Worm (Caenorhabditis elegans) whole organism, L1 larva: ENCODE results near the gene C05C9.2.

ENCODE experiments used
- C34B4.2 ChIP-seq: sonication (generic microtip); optimal IDR thresholded peaks from 2 replicates; lab custom pipeline; 2017; ENCODE audit warnings: mild to moderate bottlenecking, missing genetic modification characterization, missing compliant biosample characterization
- F16B12.6 ChIP-seq: fragments of 150-350 bp; optimal IDR thresholded peaks from 2 replicates; lab custom pipeline; 2014; ENCODE audit warnings: missing biosample characterization, missing genetic modification characterization
- alr-1 ChIP-seq: fragments of 200-800 bp; sonication (Bioruptor generic); optimal IDR thresholded peaks from 2 replicates; lab custom pipeline; 2018; ENCODE audit warnings: borderline replicate concordance, mild to moderate bottlenecking, missing genetic modification characterization, missing compliant biosample characterization
- blmp-1 ChIP-seq: fragments of 150-350 bp; optimal IDR thresholded peaks from 2 replicates; lab custom pipeline; 2014; ENCODE audit warnings: missing biosample characterization, missing genetic modification characterization
- ceh-82 ChIP-seq, 3 experiments: fragments of 150-350 bp in 1 of 3; sonication (generic microtip) in 2 of 3; optimal IDR thresholded peaks; 2 replicates each; lab custom pipeline; 2014 to 2017; ENCODE audit warnings: missing biosample characterization in 3 of 3, missing genetic modification characterization in 3 of 3
- ceh-88 ChIP-seq: fragments of 200-800 bp; sonication (Bioruptor generic); IDR thresholded peaks from 2 replicates; pipeline ENCODE4 v1.3.6; 2022; ENCODE audit warnings: missing genetic modification characterization, missing compliant biosample characterization
- ceh-90 ChIP-seq: sonication (generic microtip); optimal IDR thresholded peaks from 2 replicates; lab custom pipeline; 2016; ENCODE audit warnings: missing genetic modification characterization, missing compliant biosample characterization
- dsc-1 ChIP-seq: sonication (generic microtip); optimal IDR thresholded peaks from 2 replicates; lab custom pipeline; 2016; ENCODE audit warnings: mild to moderate bottlenecking, missing genetic modification characterization, missing compliant biosample characterization
- fkh-10 ChIP-seq: sonication (generic microtip); optimal IDR thresholded peaks from 2 replicates; lab custom pipeline; 2017; ENCODE audit warnings: missing biosample characterization, missing genetic modification reagents, missing genetic modification characterization
- fkh-4 ChIP-seq: sonication (generic microtip); optimal IDR thresholded peaks from 2 replicates; lab custom pipeline; 2016; ENCODE audit warnings: missing compliant biosample characterization, missing genetic modification characterization, borderline replicate concordance
- fkh-8 ChIP-seq: sonication (generic microtip); optimal IDR thresholded peaks from 2 replicates; lab custom pipeline; 2016; ENCODE audit warnings: mild to moderate bottlenecking, missing genetic modification characterization, missing compliant biosample characterization
- grh-1 ChIP-seq: fragments of 200-800 bp; sonication (Bioruptor generic); IDR thresholded peaks from 2 replicates; pipeline ENCODE4 v1.3.6; 2022; ENCODE audit warnings: missing genetic modification reagents, missing genetic modification characterization, missing compliant biosample characterization
- hlh-17 ChIP-seq: fragments of 200-800 bp; sonication (Bioruptor generic); optimal IDR thresholded peaks from 2 replicates; lab custom pipeline; 2018; ENCODE audit warnings: missing genetic modification characterization, mild to moderate bottlenecking, missing compliant biosample characterization, moderate library complexity, borderline replicate concordance
- hpl-2 ChIP-seq: fragments of 150-350 bp; optimal IDR thresholded peaks from 2 replicates; lab custom pipeline; 2014; ENCODE audit warnings: missing biosample characterization, missing genetic modification reagents, missing genetic modification characterization
- isw-1 ChIP-seq: fragments of 200-800 bp; sonication (Bioruptor generic); IDR thresholded peaks from 2 replicates; pipeline ENCODE4 v1.3.6; 2022; ENCODE audit warnings: missing genetic modification characterization, missing compliant biosample characterization
- lin-14 ChIP-seq: fragments of 200-800 bp; sonication (Bioruptor generic); optimal IDR thresholded peaks from 2 replicates; lab custom pipeline; 2018; ENCODE audit warnings: mild to moderate bottlenecking, missing genetic modification characterization, moderate library complexity, missing compliant biosample characterization
- mab-9 ChIP-seq: fragments of 200-800 bp; sonication (Bioruptor generic); IDR thresholded peaks from 2 replicates; pipeline ENCODE4 v1.3.6; 2022; ENCODE audit warnings: missing genetic modification reagents, missing genetic modification characterization, missing compliant biosample characterization
- mef-2 ChIP-seq: fragments of 150-350 bp; optimal IDR thresholded peaks from 2 replicates; lab custom pipeline; 2014; ENCODE audit warnings: missing biosample characterization, missing genetic modification characterization
- nhr-11 ChIP-seq: fragments of 150-350 bp; optimal IDR thresholded peaks from 2 replicates; lab custom pipeline; 2014; ENCODE audit warnings: missing biosample characterization, missing genetic modification characterization
- nhr-12 ChIP-seq: sonication (generic microtip); optimal IDR thresholded peaks from 2 replicates; lab custom pipeline; 2017; ENCODE audit warnings: missing biosample characterization, missing genetic modification characterization
- nhr-20 ChIP-seq: sonication (generic microtip); optimal IDR thresholded peaks from 2 replicates; lab custom pipeline; 2016; ENCODE audit warnings: mild to moderate bottlenecking, missing genetic modification characterization, missing compliant biosample characterization
- nhr-47 ChIP-seq: sonication (generic microtip); optimal IDR thresholded peaks from 2 replicates; lab custom pipeline; 2016; ENCODE audit warnings: mild to moderate bottlenecking, missing genetic modification characterization, moderate library complexity, missing compliant biosample characterization
- nhr-76 ChIP-seq: sonication (generic microtip); optimal IDR thresholded peaks from 2 replicates; lab custom pipeline; 2017; ENCODE audit warnings: missing biosample characterization, missing genetic modification characterization
- pag-3 ChIP-seq: sonication (generic microtip); optimal IDR thresholded peaks from 2 replicates; lab custom pipeline; 2017; ENCODE audit warnings: missing genetic modification characterization, mild to moderate bottlenecking, missing compliant biosample characterization, antibody characterized with exemption, borderline replicate concordance; ENCODE audit not compliant: insufficient read depth
- pax-3 ChIP-seq: fragments of 200-800 bp; sonication (Bioruptor generic); optimal IDR thresholded peaks from 2 replicates; lab custom pipeline; 2018; ENCODE audit warnings: mild to moderate bottlenecking, missing genetic modification characterization, moderate library complexity, missing compliant biosample characterization
- snu-23 ChIP-seq: sonication (generic microtip); optimal IDR thresholded peaks from 2 replicates; lab custom pipeline; 2016; ENCODE audit warnings: missing genetic modification characterization, missing compliant biosample characterization
- sptf-1 ChIP-seq: fragments of 150-350 bp; optimal IDR thresholded peaks from 2 replicates; lab custom pipeline; 2014; ENCODE audit warnings: missing biosample characterization, missing genetic modification characterization
- sup-37 ChIP-seq: fragments of 200-800 bp; sonication (Bioruptor generic); optimal IDR thresholded peaks from 2 replicates; lab custom pipeline; 2018; ENCODE audit warnings: mild to moderate bottlenecking, missing genetic modification characterization, missing compliant biosample characterization
- swsn-7 ChIP-seq: sonication (generic microtip); optimal IDR thresholded peaks from 2 replicates; lab custom pipeline; 2016; ENCODE audit warnings: missing genetic modification characterization, missing compliant biosample characterization
- tlp-1 ChIP-seq: fragments of 150-350 bp; optimal IDR thresholded peaks from 2 replicates; lab custom pipeline; 2014; ENCODE audit warnings: missing biosample characterization, missing genetic modification characterization
- unc-30 ChIP-seq: sonication (generic microtip); optimal IDR thresholded peaks from 2 replicates; lab custom pipeline; 2017; ENCODE audit warnings: missing biosample characterization, missing genetic modification characterization
- ztf-11 ChIP-seq, 2 experiments: sonication (generic microtip); optimal IDR thresholded peaks; 2 replicates each; lab custom pipeline; 2016 to 2017; ENCODE audit warnings: missing genetic modification characterization in 2 of 2, missing biosample characterization in 1 of 2, missing compliant biosample characterization in 1 of 2
- ztf-4 ChIP-seq: fragments of 150-350 bp; optimal IDR thresholded peaks from 2 replicates; lab custom pipeline; 2014; ENCODE audit warnings: missing biosample characterization, missing genetic modification characterization

Gene C05C9.2

ce11 chrX:11136988-11137387, 15.9 kb upstream of the C05C9.2 start (continued):
- TF ChIP-seq hpl-2 (GFP tag; lab: Kevin White, UChicago) (no peak), ztf-4 (tag; lab: Kevin White, UChicago) (no peak), ztf-11 (tag; optimal IDR thresholded peaks at IDR 0.05; lab: Kevin White, UChicago) (no peak), nhr-11 (tag; lab: Kevin White, UChicago) (no peak), sup-37 (no peak), nhr-12 (no peak), sptf-1 (tag; lab: Kevin White, UChicago) (no peak)

ce11 chrX:11137632-11138031, 15.2 kb upstream of the C05C9.2 start:
- peak; percentile 68 for TF ChIP-seq mab-9 (GFP tag; lab: Robert Waterston, UW)
- peak; percentile 18 for TF ChIP-seq lin-14 (GFP tag; lab: Kevin White, UChicago)
- peak; percentile 14 for TF ChIP-seq unc-30 (tag; lab: Kevin White, UChicago)
- peak; percentile 4 for TF ChIP-seq blmp-1 (tag; lab: Kevin White, UChicago)
- no peak for TF ChIP-seq nhr-76 (tag; lab: Kevin White, UChicago)

ce11 chrX:11151494-11151893, 1.4 kb upstream of the C05C9.2 start:
- TF ChIP-seq mef-2 (tag; lab: Kevin White, UChicago): no peak
- TF ChIP-seq dsc-1 (tag; lab: Kevin White, UChicago): peak; percentile 56
- peak; percentile 52 for TF ChIP-seq nhr-11 (tag; lab: Kevin White, UChicago)
- peak; percentile 34 for TF ChIP-seq pax-3
- TF ChIP-seq fkh-8 (tag; lab: Kevin White, UChicago): peak; percentile 54
- TF ChIP-seq C34B4.2 (tag; lab: Kevin White, UChicago): no peak
- TF ChIP-seq pag-3 (tag; lab: Kevin White, UChicago): no peak
- no peak for TF ChIP-seq alr-1

- no peak for TF ChIP-seq tlp-1 (tag; lab: Kevin White, UChicago)
- no peak for TF ChIP-seq ceh-90 (tag; lab: Kevin White, UChicago)
- TF ChIP-seq F16B12.6 (tag; lab: Kevin White, UChicago): no peak
- no peak for TF ChIP-seq fkh-10 (GFP tag; lab: Kevin White, UChicago)
- no peak for TF ChIP-seq hlh-17 (GFP tag; lab: Kevin White, UChicago)
- TF ChIP-seq ceh-88 (GFP tag; lab: Robert Waterston, UW): no peak
- no peak for TF ChIP-seq grh-1 (GFP tag; lab: Robert Waterston, UW)
- no peak for TF ChIP-seq nhr-20 (tag; lab: Kevin White, UChicago)
- no peak for TF ChIP-seq ztf-11 (tag; optimal IDR thresholded peaks at IDR 0.05; lab: Kevin White, UChicago)
- TF ChIP-seq isw-1: no peak
These were observed 7.7 kb downstream of the C05C9.2 start, which contains the start of gene C05C9.1 for ce11 chrX:11160537-11160936. C05C9.1 (plus strand) TSS chrX:11160837.

- TF ChIP-seq fkh-4 (tag; lab: Kevin White, UChicago): no peak
- TF ChIP-seq dsc-1 (tag; lab: Kevin White, UChicago): no peak
- no peak for TF ChIP-seq nhr-47 (tag; lab: Kevin White, UChicago)
- no peak for TF ChIP-seq swsn-7 (tag; lab: Kevin White, UChicago)
- TF ChIP-seq ceh-90 (tag; lab: Kevin White, UChicago): no peak
- TF ChIP-seq ceh-82 (tag; optimal IDR thresholded peaks at IDR 0.05; lab: Kevin White, UChicago): no peak
- TF ChIP-seq snu-23 (GFP tag; lab: Kevin White, UChicago): no peak
- TF ChIP-seq hlh-17 (GFP tag; lab: Kevin White, UChicago): no peak
These were observed 10.1 kb downstream of the C05C9.2 start for ce11 chrX:11162778-11163584.
